Worm (Caenorhabditis elegans) whole organism, L2 larva: ENCODE results near the gene nhr-242.

ENCODE experiments used
- ZK546.5 ChIP-seq: sonication (generic microtip); optimal IDR thresholded peaks from 2 replicates; lab custom pipeline; 2017; ENCODE audit warnings: missing biosample characterization, missing genetic modification characterization
- blmp-1 ChIP-seq: sonication (generic microtip); optimal IDR thresholded peaks from 2 replicates; lab custom pipeline; 2017; ENCODE audit warnings: missing genetic modification characterization, mild to moderate bottlenecking, missing compliant biosample characterization, antibody characterized with exemption, moderate library complexity; ENCODE audit not compliant: insufficient read depth
- fos-1 ChIP-seq: fragments of 150-350 bp; optimal IDR thresholded peaks from 2 replicates; lab custom pipeline; 2014; ENCODE audit warnings: missing biosample characterization, missing genetic modification characterization
- mab-5 ChIP-seq: fragments of 150-350 bp; optimal IDR thresholded peaks from 2 replicates; lab custom pipeline; 2014; ENCODE audit warnings: missing biosample characterization, missing genetic modification characterization
- nhr-25 ChIP-seq: fragments of 150-350 bp; sonication (generic microtip); optimal IDR thresholded peaks from 3 replicates; lab custom pipeline; 2014; ENCODE audit warnings: missing biosample characterization, missing genetic modification characterization
- nhr-6 ChIP-seq: fragments of 150-350 bp; optimal IDR thresholded peaks from 2 replicates; lab custom pipeline; 2014; ENCODE audit warnings: missing biosample characterization, missing genetic modification characterization
- nhr-77 ChIP-seq: fragments of 150-350 bp; optimal IDR thresholded peaks from 2 replicates; lab custom pipeline; 2014; ENCODE audit warnings: missing biosample characterization, missing genetic modification characterization

- TF ChIP-seq nhr-6 (no peak), ZK546.5 (tag; lab: Kevin White, UChicago) (no peak), mab-5 (tag; lab: Kevin White, UChicago) (no peak), blmp-1 (tag; lab: Kevin White, UChicago) (no peak), nhr-77 (no peak), nhr-25 (tag; lab: Kevin White, UChicago) (no peak), fos-1 (no peak)
Observed at ce11 chrIV:2530285-2530684, 51.1 kb downstream of the nhr-242 start.
